Worm (Caenorhabditis elegans) whole organism, L2 larva: ENCODE data around the gene pud-3.

Experiments
- C34F6.9 ChIP-seq: fragments of 150-350 bp; optimal IDR thresholded peaks from 2 replicates; lab custom pipeline; 2014; ENCODE audit warnings: missing biosample characterization, missing genetic modification characterization
- F13H6.1 ChIP-seq: sonication (generic microtip); optimal IDR thresholded peaks from 2 replicates; lab custom pipeline; 2016; ENCODE audit warnings: missing genetic modification characterization, missing compliant biosample characterization
- Y55F3AM.14 ChIP-seq: fragments of 200-800 bp; sonication (Bioruptor generic); optimal IDR thresholded peaks from 2 replicates; lab custom pipeline; 2018; ENCODE audit warnings: mild to moderate bottlenecking, missing genetic modification characterization, missing compliant biosample characterization
- alr-1 ChIP-seq: fragments of 150-350 bp; optimal IDR thresholded peaks from 2 replicates; lab custom pipeline; 2014; ENCODE audit warnings: missing biosample characterization, missing genetic modification characterization
- aly-2 ChIP-seq: fragments of 150-350 bp; optimal IDR thresholded peaks from 2 replicates; lab custom pipeline; 2014; ENCODE audit warnings: missing biosample characterization, missing genetic modification characterization
- blmp-1 ChIP-seq: sonication (generic microtip); optimal IDR thresholded peaks from 2 replicates; lab custom pipeline; 2017; ENCODE audit warnings: missing genetic modification characterization, mild to moderate bottlenecking, missing compliant biosample characterization, antibody characterized with exemption, moderate library complexity; ENCODE audit not compliant: insufficient read depth
- ceh-16 ChIP-seq: fragments of 150-350 bp; optimal IDR thresholded peaks from 2 replicates; lab custom pipeline; 2014; ENCODE audit warnings: missing biosample characterization, missing genetic modification characterization
- ceh-82 ChIP-seq: fragments of 150-350 bp; optimal IDR thresholded peaks from 2 replicates; lab custom pipeline; 2014; ENCODE audit warnings: missing biosample characterization, missing genetic modification characterization
- crh-2 ChIP-seq: sonication (generic microtip); optimal IDR thresholded peaks from 2 replicates; lab custom pipeline; 2017; ENCODE audit warnings: missing biosample characterization, missing genetic modification characterization
- dmd-4 ChIP-seq: sonication (generic microtip); optimal IDR thresholded peaks from 2 replicates; lab custom pipeline; 2017; ENCODE audit warnings: missing biosample characterization, missing genetic modification characterization
- egl-27 ChIP-seq: sonication (generic microtip); optimal IDR thresholded peaks from 3 replicates; lab custom pipeline; 2017; ENCODE audit warnings: missing biosample characterization, missing genetic modification reagents, missing genetic modification characterization
- elt-1 ChIP-seq: fragments of 150-350 bp; optimal IDR thresholded peaks from 2 replicates; lab custom pipeline; 2014; ENCODE audit warnings: missing biosample characterization, missing genetic modification characterization
- elt-3 ChIP-seq: sonication (generic microtip); optimal IDR thresholded peaks from 2 replicates; lab custom pipeline; 2017; ENCODE audit warnings: missing biosample characterization, missing genetic modification characterization
- fos-1 ChIP-seq: fragments of 150-350 bp; optimal IDR thresholded peaks from 2 replicates; lab custom pipeline; 2014; ENCODE audit warnings: missing biosample characterization, missing genetic modification characterization
- gmeb-1 ChIP-seq: fragments of 150-350 bp; optimal IDR thresholded peaks from 2 replicates; lab custom pipeline; 2014; ENCODE audit warnings: missing biosample characterization, missing genetic modification characterization
- lin-11 ChIP-seq: fragments of 150-350 bp; sonication (generic microtip); optimal IDR thresholded peaks from 2 replicates; lab custom pipeline; 2014; ENCODE audit warnings: missing biosample characterization, missing genetic modification characterization, inconsistent platforms, mixed read lengths
- lin-13 ChIP-seq: fragments of 150-350 bp; optimal IDR thresholded peaks from 2 replicates; lab custom pipeline; 2014; ENCODE audit warnings: missing biosample characterization, missing genetic modification reagents, missing genetic modification characterization
- lin-39 ChIP-seq: fragments of 150-350 bp; optimal IDR thresholded peaks from 2 replicates; lab custom pipeline; 2014; ENCODE audit warnings: missing biosample characterization, missing genetic modification reagents, missing genetic modification characterization
- lsy-2 ChIP-seq, 2 experiments: fragments of 150-350 bp in 1 of 2; sonication (generic microtip) in 1 of 2; optimal IDR thresholded peaks; 2 replicates each; lab custom pipeline; 2014 to 2017; ENCODE audit warnings: missing biosample characterization in 2 of 2, missing genetic modification characterization in 2 of 2
- mab-5 ChIP-seq: fragments of 150-350 bp; optimal IDR thresholded peaks from 2 replicates; lab custom pipeline; 2014; ENCODE audit warnings: missing biosample characterization, missing genetic modification characterization
- mbf-1 ChIP-seq: sonication (generic microtip); optimal IDR thresholded peaks from 2 replicates; lab custom pipeline; 2017; ENCODE audit warnings: missing biosample characterization, missing genetic modification characterization
- mdl-1 ChIP-seq, 2 experiments: fragments of 150-350 bp in 1 of 2; sonication (generic microtip) in 1 of 2; optimal IDR thresholded peaks; 2 replicates each; lab custom pipeline; 2017; ENCODE audit warnings: missing biosample characterization in 2 of 2, missing genetic modification characterization in 2 of 2
- nhr-10 ChIP-seq: sonication (generic microtip); optimal IDR thresholded peaks from 2 replicates; lab custom pipeline; 2017; ENCODE audit warnings: missing biosample characterization, missing genetic modification characterization
- nhr-11 ChIP-seq: fragments of 150-350 bp; optimal IDR thresholded peaks from 2 replicates; lab custom pipeline; 2014; ENCODE audit warnings: missing biosample characterization, missing genetic modification characterization
- nhr-12 ChIP-seq: fragments of 150-350 bp; optimal IDR thresholded peaks from 2 replicates; lab custom pipeline; 2014; ENCODE audit warnings: missing biosample characterization, missing genetic modification characterization
- nhr-129 ChIP-seq: fragments of 150-350 bp; optimal IDR thresholded peaks from 2 replicates; lab custom pipeline; 2014; ENCODE audit warnings: missing biosample characterization, missing genetic modification characterization
- nhr-21 ChIP-seq: fragments of 150-350 bp; optimal IDR thresholded peaks from 2 replicates; lab custom pipeline; 2014; ENCODE audit warnings: missing biosample characterization, missing genetic modification characterization
- nhr-23 ChIP-seq: fragments of 150-350 bp; optimal IDR thresholded peaks from 2 replicates; lab custom pipeline; 2014; ENCODE audit warnings: missing biosample characterization, missing genetic modification reagents, missing genetic modification characterization
- nhr-237 ChIP-seq: fragments of 150-350 bp; optimal IDR thresholded peaks from 2 replicates; lab custom pipeline; 2014; ENCODE audit warnings: missing biosample characterization, missing genetic modification characterization
- nhr-25 ChIP-seq: fragments of 150-350 bp; sonication (generic microtip); optimal IDR thresholded peaks from 3 replicates; lab custom pipeline; 2014; ENCODE audit warnings: missing biosample characterization, missing genetic modification characterization
- nhr-6 ChIP-seq: fragments of 150-350 bp; optimal IDR thresholded peaks from 2 replicates; lab custom pipeline; 2014; ENCODE audit warnings: missing biosample characterization, missing genetic modification characterization
- nhr-77 ChIP-seq: fragments of 150-350 bp; optimal IDR thresholded peaks from 2 replicates; lab custom pipeline; 2014; ENCODE audit warnings: missing biosample characterization, missing genetic modification characterization
- peb-1 ChIP-seq: fragments of 150-350 bp; optimal IDR thresholded peaks from 2 replicates; lab custom pipeline; 2014; ENCODE audit warnings: missing biosample characterization, missing genetic modification characterization
- sem-4 ChIP-seq: fragments of 150-350 bp; optimal IDR thresholded peaks from 2 replicates; lab custom pipeline; 2014; ENCODE audit warnings: missing biosample characterization, missing genetic modification reagents, missing genetic modification characterization
- skn-1 ChIP-seq: sonication (generic microtip); optimal IDR thresholded peaks from 2 replicates; lab custom pipeline; 2017; ENCODE audit warnings: missing biosample characterization, missing genetic modification characterization
- sma-3 ChIP-seq: sonication (generic microtip); optimal IDR thresholded peaks from 2 replicates; lab custom pipeline; 2016; ENCODE audit warnings: missing genetic modification reagents, missing genetic modification characterization, missing compliant biosample characterization
- sma-9 ChIP-seq, 2 experiments: fragments of 150-350 bp in 1 of 2; sonication (generic microtip) in 1 of 2; optimal IDR thresholded peaks; 2 replicates each; lab custom pipeline; 2014 to 2016; ENCODE audit warnings: missing genetic modification characterization in 2 of 2, mild to moderate bottlenecking in 1 of 2, missing biosample characterization in 1 of 2, missing compliant biosample characterization in 1 of 2, missing genetic modification reagents in 1 of 2, moderate library complexity in 1 of 2
- snpc-4 ChIP-seq: fragments of 150-350 bp; optimal IDR thresholded peaks from 2 replicates; lab custom pipeline; 2014; ENCODE audit warnings: missing biosample characterization, missing genetic modification characterization
- unc-39 ChIP-seq: fragments of 150-350 bp; optimal IDR thresholded peaks from 2 replicates; lab custom pipeline; 2014; ENCODE audit warnings: missing biosample characterization, missing genetic modification characterization
- unc-55 ChIP-seq: fragments of 150-350 bp; sonication (generic microtip); optimal IDR thresholded peaks from 3 replicates; lab custom pipeline; 2014; ENCODE audit warnings: missing biosample characterization, missing genetic modification reagents, missing genetic modification characterization
- unc-62 ChIP-seq: fragments of 150-350 bp; optimal IDR thresholded peaks from 2 replicates; lab custom pipeline; 2014; ENCODE audit warnings: missing biosample characterization, missing genetic modification reagents, missing genetic modification characterization
- zag-1 ChIP-seq: fragments of 150-350 bp; optimal IDR thresholded peaks from 2 replicates; lab custom pipeline; 2014; ENCODE audit warnings: missing biosample characterization, missing genetic modification characterization
- ztf-1 ChIP-seq: fragments of 200-800 bp; sonication (Bioruptor generic); conservative IDR thresholded peaks from 2 replicates; pipeline ENCODE4 v1.3.6; 2022; ENCODE audit warnings: missing genetic modification characterization, missing compliant biosample characterization
- ztf-11 ChIP-seq: sonication (generic microtip); optimal IDR thresholded peaks from 2 replicates; lab custom pipeline; 2017; ENCODE audit warnings: missing biosample characterization, missing genetic modification characterization
- ztf-4 ChIP-seq: fragments of 150-350 bp; optimal IDR thresholded peaks from 2 replicates; lab custom pipeline; 2014; ENCODE audit warnings: missing biosample characterization, missing genetic modification characterization

pud-3 gene

DNA sequence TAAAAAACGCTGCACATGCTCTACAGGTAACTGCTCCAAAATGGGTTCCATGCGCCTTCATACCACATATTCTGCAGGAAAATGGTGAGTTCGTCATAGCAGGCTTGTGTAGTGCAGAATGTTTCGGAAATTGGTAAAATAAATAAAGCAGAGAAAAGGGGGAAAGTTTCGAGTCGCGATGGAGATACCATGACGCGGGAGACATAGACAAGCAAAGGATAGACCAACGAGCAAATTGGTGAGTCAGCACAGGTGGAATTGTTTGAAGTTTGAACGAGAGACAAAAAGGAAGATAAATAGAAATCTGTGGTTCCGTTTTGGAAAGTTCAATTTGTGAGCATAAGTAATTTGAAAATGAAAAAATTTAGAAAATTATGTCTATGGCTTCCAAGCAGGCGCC lies 34.6 kb downstream of the pud-3 start, which contains the start of gene nhr-225:
nhr-225 (minus strand) TSS at position 146 of the 400 bp plus-strand sequence.
- no peak for TF ChIP-seq lin-39 (tag; lab: Kevin White, UChicago)
- peak; percentile 57 for TF ChIP-seq fos-1
- no peak for TF ChIP-seq gmeb-1
- TF ChIP-seq egl-27: no peak
- no peak for TF ChIP-seq zag-1
- TF ChIP-seq sma-9 (GFP tag; optimal IDR thresholded peaks at IDR 0.05; lab: Kevin White, UChicago): peak; percentile 18
- TF ChIP-seq sma-9 (tag; optimal IDR thresholded peaks at IDR 0.05; lab: Kevin White, UChicago): no peak
- no peak for TF ChIP-seq nhr-21
- TF ChIP-seq, all 48 proteins: peak for 2

DNA sequence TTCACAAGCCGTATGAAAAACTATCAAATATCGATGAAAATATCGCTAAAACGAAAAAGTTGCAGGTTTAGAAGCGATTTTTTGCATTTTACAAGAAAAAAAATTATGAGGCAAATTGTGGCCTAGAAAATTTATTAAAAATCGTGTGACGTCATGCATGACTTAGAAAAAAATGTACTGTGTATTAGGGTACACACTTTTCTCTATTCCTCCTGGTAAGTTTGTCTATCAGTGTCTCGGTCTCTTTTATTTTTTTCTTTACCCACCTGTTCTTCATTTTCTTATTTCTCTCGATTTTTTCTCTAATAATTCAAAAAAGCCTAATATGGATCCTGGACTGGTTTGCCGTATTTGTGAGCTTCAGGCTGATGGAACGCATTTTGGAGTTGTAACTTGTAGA lies 39.8 kb downstream of the pud-3 start, which contains the start of gene nhr-227:
nhr-227 (plus strand) TSS at position 326 of the 400 bp plus-strand sequence.
- no peak for TF ChIP-seq unc-62 (GFP tag; lab: Kevin White, UChicago)
- TF ChIP-seq nhr-11 (tag; lab: Kevin White, UChicago): no peak
- TF ChIP-seq C34F6.9 (tag; lab: Kevin White, UChicago): no peak
- TF ChIP-seq nhr-21: no peak
- no peak for TF ChIP-seq snpc-4 (tag; lab: Kevin White, UChicago)
- no peak for TF ChIP-seq nhr-23 (tag; lab: Kevin White, UChicago)
- no peak for TF ChIP-seq peb-1 (tag; lab: Kevin White, UChicago)
- TF ChIP-seq lin-11 (tag; lab: Kevin White, UChicago): no peak
- TF ChIP-seq ceh-82 (tag; lab: Kevin White, UChicago): no peak
- TF ChIP-seq mdl-1 (tag; optimal IDR thresholded peaks at IDR 0.05; lab: Kevin White, UChicago): no peak
- TF ChIP-seq nhr-237 (tag; lab: Kevin White, UChicago): no peak
- TF ChIP-seq Y55F3AM.14: no peak

DNA sequence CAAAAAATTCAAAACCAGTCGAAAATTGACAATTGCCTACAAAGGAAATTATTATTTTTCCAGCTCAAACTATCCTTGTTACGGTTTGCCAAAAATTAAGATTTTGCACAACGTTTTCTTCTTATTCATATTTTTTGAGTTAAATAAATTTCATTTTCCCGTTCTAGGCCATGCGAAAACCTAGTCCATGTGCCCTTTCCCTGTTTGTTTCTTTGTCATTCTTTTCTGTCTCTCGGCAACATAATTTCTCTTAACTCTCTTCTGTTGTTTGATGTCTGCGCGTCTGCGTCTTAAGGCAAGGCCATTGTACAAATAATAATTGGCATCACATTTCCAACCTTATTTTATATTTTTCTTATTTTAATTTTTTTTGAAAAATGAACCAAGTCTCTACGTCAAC lies 43.5 kb downstream of the pud-3 start, which contains the start of gene nhr-228:
nhr-228 (plus strand) TSS at position 261 of the 400 bp plus-strand sequence.
- TF ChIP-seq nhr-237 (tag; lab: Kevin White, UChicago) (no peak), unc-55 (GFP tag; lab: Kevin White, UChicago) (peak; percentile 29), dmd-4 (tag; lab: Kevin White, UChicago) (no peak), sem-4 (tag; lab: Kevin White, UChicago) (no peak), elt-1 (tag; lab: Kevin White, UChicago) (no peak), nhr-12 (tag; lab: Kevin White, UChicago) (no peak), nhr-23 (tag; lab: Kevin White, UChicago) (no peak), nhr-129 (tag; lab: Kevin White, UChicago) (peak; percentile 41), aly-2 (tag; lab: Kevin White, UChicago) (no peak), ceh-82 (tag; lab: Kevin White, UChicago) (no peak), lsy-2 (tag; optimal IDR thresholded peaks at IDR 0.05; lab: Kevin White, UChicago) (peak in 1 of 2 experiments; percentile 54), crh-2 (tag; lab: Kevin White, UChicago) (peak; percentile 17), mdl-1 (tag; optimal IDR thresholded peaks at IDR 0.05; lab: Kevin White, UChicago) (no peak), sma-3 (GFP tag; lab: Kevin White, UChicago) (no peak), Y55F3AM.14 (no peak), nhr-77 (no peak), sma-9 (GFP tag; optimal IDR thresholded peaks at IDR 0.05; lab: Kevin White, UChicago) (peak; percentile 45), sma-9 (tag; optimal IDR thresholded peaks at IDR 0.05; lab: Kevin White, UChicago) (no peak), lin-39 (tag; lab: Kevin White, UChicago) (no peak), nhr-11 (tag; lab: Kevin White, UChicago) (no peak), fos-1 (peak; percentile 74), alr-1 (tag; lab: Kevin White, UChicago) (no peak), ztf-1 (no peak), ztf-11 (no peak), nhr-10 (no peak), elt-3 (tag; lab: Kevin White, UChicago) (no peak), lin-13 (GFP tag; lab: Kevin White, UChicago) (no peak), blmp-1 (tag; lab: Kevin White, UChicago) (peak; percentile 19), skn-1 (tag; lab: Kevin White, UChicago) (peak; percentile 77), nhr-6 (tag; lab: Kevin White, UChicago) (no peak), egl-27 (no peak), ceh-16 (tag; lab: Kevin White, UChicago) (no peak), zag-1 (no peak), peb-1 (tag; lab: Kevin White, UChicago) (no peak), mab-5 (no peak), unc-39 (tag; lab: Kevin White, UChicago) (no peak), C34F6.9 (tag; lab: Kevin White, UChicago) (peak; percentile 60), F13H6.1 (tag; lab: Kevin White, UChicago) (peak; percentile 15), gmeb-1 (peak; percentile 13), nhr-25 (peak; percentile 15), ztf-4 (tag; lab: Kevin White, UChicago) (no peak), mbf-1 (tag; lab: Kevin White, UChicago) (no peak)
